Worm (Caenorhabditis elegans): ENCODE measurements around the gene rpac-19.

The rpac-19 gene

ce11 chrIII:9592118-9592517, 37.6 kb downstream of the rpac-19 start, which contains the start of gene acox-1.5 (continued):
- TF ChIP-seq lin-38 (GFP tag; IDR thresholded peaks at IDR 0.05) (no peak), fkh-10 (GFP tag; optimal IDR thresholded peaks at IDR 0.05) (no peak), dmd-6 (GFP tag; IDR thresholded peaks at IDR 0.05) (peak; percentile 62), nhr-76 (tag; optimal IDR thresholded peaks at IDR 0.05) (no peak), nhr-11 (tag; optimal IDR thresholded peaks at IDR 0.05) (no peak), daf-16 (GFP tag; optimal IDR thresholded peaks at IDR 0.05) (no peak), daf-16 (tag; optimal IDR thresholded peaks at IDR 0.05) (no peak), pqm-1 (tag; optimal IDR thresholded peaks at IDR 0.05) (peak; percentile 77), T26A8.4 (GFP tag; IDR thresholded peaks at IDR 0.05) (no peak), gei-8 (GFP tag; optimal IDR thresholded peaks at IDR 0.05) (no peak), arid-1 (GFP tag; conservative IDR thresholded peaks at IDR 0.05) (no peak), ztf-11 (tag; optimal IDR thresholded peaks at IDR 0.05) (no peak), lir-3 (tag; optimal IDR thresholded peaks at IDR 0.05) (no peak), aha-1 (tag) (peak; percentile 19), rbr-2 (tag; optimal IDR thresholded peaks at IDR 0.05) (no peak), lin-1 (GFP tag; IDR thresholded peaks at IDR 0.05) (no peak), dmd-9 (GFP tag; IDR thresholded peaks at IDR 0.05) (no peak), skn-1 (tag; optimal IDR thresholded peaks at IDR 0.05) (no peak), nhr-77 (tag; optimal IDR thresholded peaks at IDR 0.05) (peak; percentile 56), nhr-41 (GFP tag; IDR thresholded peaks at IDR 0.05) (no peak), ceh-28 (tag; optimal IDR thresholded peaks at IDR 0.05) (no peak), Y105C5A.15 (GFP tag; IDR thresholded peaks at IDR 0.05) (no peak), nhr-6 (tag; optimal IDR thresholded peaks at IDR 0.05) (no peak), ZK546.5 (tag; optimal IDR thresholded peaks at IDR 0.05) (no peak), Y75B8A.6 (GFP tag; IDR thresholded peaks at IDR 0.05) (no peak), nhr-111 (GFP tag; optimal IDR thresholded peaks at IDR 0.05) (no peak), hlh-11 (tag; optimal IDR thresholded peaks at IDR 0.05) (peak; percentile 34), nhr-48 (tag; optimal IDR thresholded peaks at IDR 0.05) (no peak)

ce11 chrIII:9590212-9590611, 39.5 kb downstream of the rpac-19 start:
- no peak for TF ChIP-seq daf-16 (GFP tag; optimal IDR thresholded peaks at IDR 0.05)
- TF ChIP-seq daf-16 (tag; optimal IDR thresholded peaks at IDR 0.05): peak; percentile 46
- TF ChIP-seq nhr-41 (GFP tag; IDR thresholded peaks at IDR 0.05): no peak
- TF ChIP-seq ctbp-1 (GFP tag; IDR thresholded peaks at IDR 0.05): no peak
- peak; percentile 83; the same call in 1 of the 2 replicates for TF ChIP-seq lin-1 (GFP tag; IDR thresholded peaks at IDR 0.05)
- peak; percentile 64 for TF ChIP-seq nhr-77 (tag; optimal IDR thresholded peaks at IDR 0.05)
- no peak for TF ChIP-seq ceh-44 (GFP tag; IDR thresholded peaks at IDR 0.05)
- TF ChIP-seq pqm-1 (tag; optimal IDR thresholded peaks at IDR 0.05): peak; percentile 71
- TF ChIP-seq hlh-11 (tag; optimal IDR thresholded peaks at IDR 0.05): peak; percentile 66
- peak; percentile 59 for TF ChIP-seq tra-1 (GFP tag; IDR thresholded peaks at IDR 0.05)
- TF ChIP-seq dve-1 (tag; optimal IDR thresholded peaks at IDR 0.05; ENCODE audit: insufficient read depth): peak; percentile 34
- peak in 1 of 2 experiments; percentile 61 for TF ChIP-seq mdl-1 (tag; optimal IDR thresholded peaks at IDR 0.05)
- peak; percentile 79 for TF ChIP-seq nhr-28 (tag; optimal IDR thresholded peaks at IDR 0.05)
- TF ChIP-seq mes-2 (tag; optimal IDR thresholded peaks at IDR 0.05; ENCODE audit: poor library complexity, severe bottlenecking): no peak
- no peak for TF ChIP-seq nhr-102 (tag; optimal IDR thresholded peaks at IDR 0.05)
- no peak for TF ChIP-seq zip-2 (tag; optimal IDR thresholded peaks at IDR 0.05)
- TF ChIP-seq aha-1 (tag): no peak
- TF ChIP-seq dmd-6 (GFP tag; IDR thresholded peaks at IDR 0.05): peak; percentile 90

ce11 chrIII:9585314-9585713, 44.4 kb downstream of the rpac-19 start:
- TF ChIP-seq sdz-12 (GFP tag; optimal IDR thresholded peaks at IDR 0.05) (no peak), lsy-2 (tag; optimal IDR thresholded peaks at IDR 0.05) (peak in 1 of 2 experiments; percentile 21), fkh-10 (GFP tag; optimal IDR thresholded peaks at IDR 0.05) (peak; percentile 16), ces-1 (GFP tag; optimal IDR thresholded peaks at IDR 0.05) (peak; percentile 46), nhr-41 (GFP tag; IDR thresholded peaks at IDR 0.05) (no peak), zip-11 (GFP tag; IDR thresholded peaks at IDR 0.05) (no peak)

Data from whole organism, L4 larva.